Worm (Caenorhabditis elegans) whole organism, L2 larva: ENCODE data around the gene Y77E11A.16.

ENCODE experiments used
- R02D3.7 ChIP-seq: fragments of 150-350 bp; optimal IDR thresholded peaks from 2 replicates; lab custom pipeline; 2014; ENCODE audit warnings: missing biosample characterization, missing genetic modification characterization
- ceh-16 ChIP-seq: fragments of 150-350 bp; optimal IDR thresholded peaks from 2 replicates; lab custom pipeline; 2014; ENCODE audit warnings: missing biosample characterization, missing genetic modification characterization
- elt-3 ChIP-seq: sonication (generic microtip); optimal IDR thresholded peaks from 2 replicates; lab custom pipeline; 2017; ENCODE audit warnings: missing biosample characterization, missing genetic modification characterization
- lin-11 ChIP-seq: fragments of 150-350 bp; sonication (generic microtip); optimal IDR thresholded peaks from 2 replicates; lab custom pipeline; 2014; ENCODE audit warnings: missing biosample characterization, missing genetic modification characterization, inconsistent platforms, mixed read lengths
- lin-39 ChIP-seq: fragments of 150-350 bp; optimal IDR thresholded peaks from 2 replicates; lab custom pipeline; 2014; ENCODE audit warnings: missing biosample characterization, missing genetic modification reagents, missing genetic modification characterization
- mab-5 ChIP-seq: fragments of 150-350 bp; optimal IDR thresholded peaks from 2 replicates; lab custom pipeline; 2014; ENCODE audit warnings: missing biosample characterization, missing genetic modification characterization
- nhr-129 ChIP-seq: fragments of 150-350 bp; optimal IDR thresholded peaks from 2 replicates; lab custom pipeline; 2014; ENCODE audit warnings: missing biosample characterization, missing genetic modification characterization
- nhr-25 ChIP-seq: fragments of 150-350 bp; sonication (generic microtip); optimal IDR thresholded peaks from 3 replicates; lab custom pipeline; 2014; ENCODE audit warnings: missing biosample characterization, missing genetic modification characterization
- skn-1 ChIP-seq: sonication (generic microtip); optimal IDR thresholded peaks from 2 replicates; lab custom pipeline; 2017; ENCODE audit warnings: missing biosample characterization, missing genetic modification characterization
- snpc-4 ChIP-seq: fragments of 150-350 bp; optimal IDR thresholded peaks from 2 replicates; lab custom pipeline; 2014; ENCODE audit warnings: missing biosample characterization, missing genetic modification characterization
- unc-39 ChIP-seq: fragments of 150-350 bp; optimal IDR thresholded peaks from 2 replicates; lab custom pipeline; 2014; ENCODE audit warnings: missing biosample characterization, missing genetic modification characterization
- ztf-11 ChIP-seq: sonication (generic microtip); optimal IDR thresholded peaks from 2 replicates; lab custom pipeline; 2017; ENCODE audit warnings: missing biosample characterization, missing genetic modification characterization

DNA sequence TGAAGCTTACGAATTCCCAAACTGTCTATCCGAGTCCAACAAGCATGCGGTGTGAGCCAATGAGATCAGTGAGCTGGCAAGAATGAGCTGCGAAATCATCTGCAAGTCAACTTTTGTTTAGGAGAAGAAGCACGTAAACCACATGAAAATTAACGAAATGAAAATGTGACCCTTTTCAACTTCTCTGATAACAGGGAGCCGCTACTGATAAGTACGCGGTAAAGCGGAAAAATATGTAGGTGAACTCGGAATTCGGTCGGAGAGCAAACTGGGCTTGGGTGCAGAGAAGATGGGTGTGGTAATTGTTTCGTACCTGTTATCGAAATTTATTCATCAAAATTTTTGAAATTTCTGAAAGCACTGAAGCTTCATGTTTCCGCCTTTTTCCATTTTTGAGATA lies 31.3 kb downstream of the Y77E11A.16 start, which contains the start of gene clec-172:
- TF ChIP-seq mab-5 (tag; lab: Kevin White, UChicago): no peak
- TF ChIP-seq ceh-16 (tag; lab: Kevin White, UChicago): no peak
- TF ChIP-seq skn-1 (tag; lab: Kevin White, UChicago): no peak
- no peak for TF ChIP-seq unc-39
- no peak for TF ChIP-seq ztf-11 (tag; lab: Kevin White, UChicago)
- TF ChIP-seq nhr-129 (tag; lab: Kevin White, UChicago): no peak
- no peak for TF ChIP-seq lin-11 (tag; lab: Kevin White, UChicago)
- TF ChIP-seq nhr-25: no peak
- TF ChIP-seq elt-3 (tag; lab: Kevin White, UChicago): no peak
- TF ChIP-seq lin-39 (tag; lab: Kevin White, UChicago): no peak
- TF ChIP-seq snpc-4: no peak
- no peak for TF ChIP-seq R02D3.7 (tag; lab: Kevin White, UChicago)
